Fruit fly (Drosophila melanogaster): ENCODE data around the gene CG15719.

- TF ChIP-seq Myc (optimal IDR thresholded peaks at IDR 0.05): no peak
- TF ChIP-seq h (optimal IDR thresholded peaks at IDR 0.05): no peak
Measured at dm6 chrX:13021898-13022297, 17.2 kb upstream of the CG15719 start, which contains the start of gene CG2209.

Data from Kc167 (cell line).